In genomic region chr3R:18295262-18295944, dm6 we compare ENCODE assay signal across 5 fruit fly cellular contexts.
TF ChIP-seq lines count a peak whose summit lies in the region.

No protein-coding gene starts in this region.

- TF ChIP-seq CTCF in whole organism, embryonic (GFP tag; optimal IDR thresholded peaks at IDR 0.05; lab: Kevin White, UChicago), result no peak

TF ChIP-seq in whole organism, adult, 20 proteins besides CTCF, POLR2A, EP300 and RAD21:
- TF ChIP-seq kay (GFP tag; lab: Kevin White, UChicago; ENCODE audit: borderline replicate concordance) (peak; percentile 77), Crg-1 (GFP tag; optimal IDR thresholded peaks at IDR 0.05; lab: Kevin White, UChicago) (no peak)

TF ChIP-seq in whole organism, embryonic, 481 proteins besides CTCF, POLR2A, EP300 and RAD21 (continues in another document):
- peak; percentile 38 for TF ChIP-seq Oli (tag; optimal IDR thresholded peaks at IDR 0.05; lab: Kevin White, UChicago)
- TF ChIP-seq CG12659 (GFP tag; optimal IDR thresholded peaks at IDR 0.05; lab: Kevin White, UChicago), result peak; percentile 14
- no peak for TF ChIP-seq CG15073 (GFP tag; optimal IDR thresholded peaks at IDR 0.05; lab: Kevin White, UChicago)
- TF ChIP-seq CG13424 (tag; optimal IDR thresholded peaks at IDR 0.05; lab: Kevin White, UChicago), result peak; percentile 31
- TF ChIP-seq grau (tag; optimal IDR thresholded peaks at IDR 0.05; lab: Kevin White, UChicago), result peak; percentile 23
- TF ChIP-seq CG11560 (tag; IDR thresholded peaks at IDR 0.05; lab: Robert Waterston, UW), result no peak
- TF ChIP-seq mld (GFP tag; IDR thresholded peaks at IDR 0.05; lab: Robert Waterston, UW; ENCODE audit: partially characterized antibody), result 0 out of 3 replicates have a peak, but pooled peaks have one; percentile 53
- TF ChIP-seq CG1529 (GFP tag; optimal IDR thresholded peaks at IDR 0.05; lab: Kevin White, UChicago), result no peak
- peak; percentile 11 for TF ChIP-seq Deaf1 (tag; optimal IDR thresholded peaks at IDR 0.05; lab: Kevin White, UChicago)
- TF ChIP-seq CG1233 (GFP tag; optimal IDR thresholded peaks at IDR 0.05; lab: Kevin White, UChicago), result no peak
- TF ChIP-seq en (GFP tag; optimal IDR thresholded peaks at IDR 0.05; lab: Kevin White, UChicago), result no peak
- TF ChIP-seq Hr51 (GFP tag; optimal IDR thresholded peaks at IDR 0.05; lab: Kevin White, UChicago), result peak in 1 of 2 experiments; percentile 63
- peak; percentile 45; the same call in 2 of the 3 replicates for TF ChIP-seq CG17361 (GFP tag; IDR thresholded peaks at IDR 0.05; lab: Robert Waterston, UW)
- TF ChIP-seq pfk (GFP tag; optimal IDR thresholded peaks at IDR 0.05; lab: Kevin White, UChicago), result no peak
- no peak for TF ChIP-seq D19B (GFP tag; optimal IDR thresholded peaks at IDR 0.05; lab: Kevin White, UChicago)
- TF ChIP-seq CG12219 (GFP tag; optimal IDR thresholded peaks at IDR 0.05; lab: Kevin White, UChicago), result peak; percentile 16
- peak; percentile 43; the same call in 2 of the 3 replicates for TF ChIP-seq row (GFP tag; IDR thresholded peaks at IDR 0.05; lab: Robert Waterston, UW)
- peak; percentile 22 for TF ChIP-seq CG30403 (GFP tag; optimal IDR thresholded peaks at IDR 0.05; lab: Kevin White, UChicago)
- peak; percentile 67 for TF ChIP-seq nerfin-2 (GFP tag; IDR thresholded peaks at IDR 0.05; lab: Robert Waterston, UW; ENCODE audit: partially characterized antibody)
- TF ChIP-seq H2.0 (GFP tag; IDR thresholded peaks at IDR 0.05; lab: Robert Waterston, UW), result no peak
- peak; percentile 24 for TF ChIP-seq CG7839 (tag; optimal IDR thresholded peaks at IDR 0.05; lab: Kevin White, UChicago)

TF ChIP-seq in whole organism, prepupa, 60 proteins besides CTCF, POLR2A, EP300 and RAD21 (continues in another document):
- TF ChIP-seq Hr38 (GFP tag; optimal IDR thresholded peaks at IDR 0.05; lab: Kevin White, UChicago), result no peak
- peak; percentile 43 for TF ChIP-seq net (GFP tag; optimal IDR thresholded peaks at IDR 0.05; lab: Kevin White, UChicago)
- peak; percentile 51 for TF ChIP-seq OdsH (GFP tag; optimal IDR thresholded peaks at IDR 0.05; lab: Kevin White, UChicago)
- no peak for TF ChIP-seq Hr39 (GFP tag; optimal IDR thresholded peaks at IDR 0.05; lab: Kevin White, UChicago)
- peak; percentile 53 for TF ChIP-seq svp (GFP tag; lab: Kevin White, UChicago)
- peak; percentile 40 for TF ChIP-seq CG10669 (GFP tag; optimal IDR thresholded peaks at IDR 0.05; lab: Kevin White, UChicago)
- TF ChIP-seq Ets96B (tag; optimal IDR thresholded peaks at IDR 0.05; lab: Kevin White, UChicago), result peak; percentile 54
- TF ChIP-seq lz (GFP tag; optimal IDR thresholded peaks at IDR 0.05; lab: Kevin White, UChicago), result peak; percentile 18
- TF ChIP-seq Sox14 (GFP tag; optimal IDR thresholded peaks at IDR 0.05; lab: Kevin White, UChicago), result peak; percentile 48
- TF ChIP-seq CG3032 (tag; optimal IDR thresholded peaks at IDR 0.05; lab: Kevin White, UChicago), result peak; percentile 28
- no peak for TF ChIP-seq CG6792 (GFP tag; optimal IDR thresholded peaks at IDR 0.05; lab: Kevin White, UChicago)
- TF ChIP-seq CG8119 (GFP tag; IDR thresholded peaks at IDR 0.05; lab: Robert Waterston, UW), result peak; percentile 45; the same call in 2 of the 3 replicates
- no peak for TF ChIP-seq CG6163 (GFP tag; IDR thresholded peaks at IDR 0.05; lab: Robert Waterston, UW)
- peak; percentile 21 for TF ChIP-seq Smox (GFP tag; optimal IDR thresholded peaks at IDR 0.05; lab: Kevin White, UChicago)
- TF ChIP-seq fkh (GFP tag; optimal IDR thresholded peaks at IDR 0.05; lab: Kevin White, UChicago), result no peak
- 0 out of 3 replicates have a peak, but pooled peaks have one; percentile 18 for TF ChIP-seq eg (GFP tag; IDR thresholded peaks at IDR 0.05; lab: Robert Waterston, UW)
- peak; percentile 3 for TF ChIP-seq topi (GFP tag; optimal IDR thresholded peaks at IDR 0.05; lab: Kevin White, UChicago)
- TF ChIP-seq CG6808 (GFP tag; optimal IDR thresholded peaks at IDR 0.05; lab: Kevin White, UChicago), result peak; percentile 52
- peak; percentile 24 for TF ChIP-seq CG34406 (GFP tag; optimal IDR thresholded peaks at IDR 0.05; lab: Kevin White, UChicago)
- TF ChIP-seq esn (GFP tag; optimal IDR thresholded peaks at IDR 0.05; lab: Kevin White, UChicago), result peak; percentile 27
- TF ChIP-seq Eip75B (GFP tag; optimal IDR thresholded peaks at IDR 0.05; lab: Kevin White, UChicago), result peak; percentile 55
- no peak for TF ChIP-seq CG11294 (GFP tag; IDR thresholded peaks at IDR 0.05; lab: Robert Waterston, UW)
- TF ChIP-seq acj6 (GFP tag; optimal IDR thresholded peaks at IDR 0.05; lab: Kevin White, UChicago), result peak; percentile 37

TF ChIP-seq in whole organism, pupa, 21 proteins besides CTCF, POLR2A, EP300 and RAD21:
- TF ChIP-seq CG17806 (tag; optimal IDR thresholded peaks at IDR 0.05; lab: Kevin White, UChicago) (peak; percentile 39), CG9948 (tag; optimal IDR thresholded peaks at IDR 0.05; lab: Kevin White, UChicago) (peak; percentile 41), CG13204 (GFP tag; optimal IDR thresholded peaks at IDR 0.05; lab: Kevin White, UChicago) (no peak), Ets98B (GFP tag; IDR thresholded peaks at IDR 0.05; lab: Robert Waterston, UW) (no peak), CG10348 (GFP tag; IDR thresholded peaks at IDR 0.05; lab: Robert Waterston, UW) (no peak), gl (tag; optimal IDR thresholded peaks at IDR 0.05; lab: Kevin White, UChicago) (no peak), CG15710 (tag; optimal IDR thresholded peaks at IDR 0.05; lab: Kevin White, UChicago) (peak; percentile 52), CG4496 (GFP tag; IDR thresholded peaks at IDR 0.05; lab: Robert Waterston, UW) (no peak), Snoo (tag; optimal IDR thresholded peaks at IDR 0.05; lab: Kevin White, UChicago) (no peak), Pif1B (GFP tag; optimal IDR thresholded peaks at IDR 0.05; lab: Kevin White, UChicago) (peak; percentile 1), CG34367 (tag; optimal IDR thresholded peaks at IDR 0.05; lab: Kevin White, UChicago) (no peak), EcR (GFP tag; optimal IDR thresholded peaks at IDR 0.05; lab: Kevin White, UChicago) (peak; percentile 46), CG8159 (tag; optimal IDR thresholded peaks at IDR 0.05; lab: Kevin White, UChicago) (peak; percentile 57), rn (GFP tag; IDR thresholded peaks at IDR 0.05; lab: Robert Waterston, UW) (no peak), CG14655 (GFP tag; optimal IDR thresholded peaks at IDR 0.05; lab: Kevin White, UChicago) (no peak), Pif1A (GFP tag; optimal IDR thresholded peaks at IDR 0.05; lab: Kevin White, UChicago) (peak; percentile 46), fd96Ca (GFP tag; IDR thresholded peaks at IDR 0.05; lab: Robert Waterston, UW) (no peak), D1 (tag; optimal IDR thresholded peaks at IDR 0.05; lab: Kevin White, UChicago) (no peak), CG12605 (GFP tag; IDR thresholded peaks at IDR 0.05; lab: Robert Waterston, UW) (no peak), CG32121 (GFP tag; IDR thresholded peaks at IDR 0.05; lab: Robert Waterston, UW) (peak; percentile 55; the same call in 1 of the 2 replicates), CG8301 (tag; optimal IDR thresholded peaks at IDR 0.05; lab: Kevin White, UChicago) (peak; percentile 48)

TF ChIP-seq in whole organism, wandering third instar larva, 38 proteins besides CTCF, POLR2A, EP300 and RAD21:
- TF ChIP-seq CG32264 (GFP tag; optimal IDR thresholded peaks at IDR 0.05; lab: Kevin White, UChicago) (no peak), Hnf4 (GFP tag; optimal IDR thresholded peaks at IDR 0.05; lab: Kevin White, UChicago) (no peak), Hr78 (GFP tag; optimal IDR thresholded peaks at IDR 0.05; lab: Kevin White, UChicago) (no peak), h (GFP tag; optimal IDR thresholded peaks at IDR 0.05; lab: Kevin White, UChicago) (peak; percentile 16)
